Worm (Caenorhabditis elegans) whole organism, young adult: ENCODE measurements around the gene asp-19.
A peak's percentile ranks its signal among the peaks of the same experiment; 100 is the strongest.

Experiments used
- B0261.1 ChIP-seq: sonication (generic microtip); optimal IDR thresholded peaks from 2 replicates; lab custom pipeline; 2016; ENCODE audit warnings: mild to moderate bottlenecking, missing genetic modification characterization, moderate library complexity, missing compliant biosample characterization
- D2030.7 ChIP-seq: fragments of 200-800 bp; sonication (Bioruptor generic); IDR thresholded peaks from 2 replicates; pipeline ENCODE4 v1.3.6; 2022; ENCODE audit warnings: missing genetic modification reagents, missing genetic modification characterization, missing compliant biosample characterization
- F22D6.2 ChIP-seq: sonication (generic microtip); optimal IDR thresholded peaks from 2 replicates; lab custom pipeline; 2016; ENCODE audit warnings: mild to moderate bottlenecking, missing genetic modification characterization, missing compliant biosample characterization
- F37B4.10 ChIP-seq: fragments of 200-800 bp; sonication (Bioruptor generic); IDR thresholded peaks from 2 replicates; pipeline ENCODE4 v1.3.6; 2022; ENCODE audit warnings: missing genetic modification characterization, missing compliant biosample characterization
- K12H6.12 ChIP-seq: fragments of 200-800 bp; sonication (Bioruptor generic); optimal IDR thresholded peaks from 2 replicates; lab custom pipeline; 2018; ENCODE audit warnings: mild to moderate bottlenecking, missing genetic modification characterization, missing compliant biosample characterization
- ZK185.1 ChIP-seq: sonication (generic microtip); optimal IDR thresholded peaks from 2 replicates; lab custom pipeline; 2016; ENCODE audit warnings: mild to moderate bottlenecking, missing genetic modification characterization, missing compliant biosample characterization; ENCODE audit not compliant: poor library complexity, severe bottlenecking
- akir-1 ChIP-seq: fragments of 200-800 bp; sonication (Bioruptor generic); optimal IDR thresholded peaks from 2 replicates; lab custom pipeline; 2018; ENCODE audit warnings: mild to moderate bottlenecking, missing genetic modification characterization, moderate library complexity, missing compliant biosample characterization
- aptf-3 ChIP-seq: fragments of 200-800 bp; sonication (Bioruptor generic); IDR thresholded peaks from 2 replicates; pipeline ENCODE4 v1.3.6; 2022; ENCODE audit warnings: missing genetic modification characterization, missing compliant biosample characterization
- bed-2 ChIP-seq: fragments of 200-800 bp; sonication (Bioruptor generic); IDR thresholded peaks from 2 replicates; pipeline ENCODE4 v1.3.6; 2022; ENCODE audit warnings: missing genetic modification reagents, missing genetic modification characterization, missing compliant biosample characterization
- ccch-3 ChIP-seq: fragments of 200-800 bp; sonication (Bioruptor generic); optimal IDR thresholded peaks from 2 replicates; lab custom pipeline; 2018; ENCODE audit warnings: mild to moderate bottlenecking, missing genetic modification characterization, missing compliant biosample characterization
- cebp-1 ChIP-seq, 2 experiments: fragments of 200-800 bp in 1 of 2; sonication (Bioruptor generic) in 1 of 2; sonication (generic microtip) in 1 of 2; IDR thresholded peaks in 1 of 2; optimal IDR thresholded peaks in 1 of 2; 2 replicates each; pipeline versions ENCODE4 v1.3.6 to Lab custom; 2017 to 2022; ENCODE audit warnings: missing compliant biosample characterization in 2 of 2, missing genetic modification characterization in 2 of 2, mild to moderate bottlenecking in 1 of 2, missing genetic modification reagents in 1 of 2, moderate library complexity in 1 of 2
- cebp-2 ChIP-seq: fragments of 200-800 bp; sonication (Bioruptor generic); IDR thresholded peaks from 2 replicates; pipeline ENCODE4 v1.3.6; 2022; ENCODE audit warnings: missing genetic modification characterization, missing compliant biosample characterization
- ceh-27 ChIP-seq: fragments of 200-800 bp; sonication (Bioruptor generic); optimal IDR thresholded peaks from 2 replicates; lab custom pipeline; 2018; ENCODE audit warnings: mild to moderate bottlenecking, missing genetic modification characterization, moderate library complexity, missing compliant biosample characterization
- ceh-40 ChIP-seq: fragments of 200-800 bp; sonication (Bioruptor generic); IDR thresholded peaks from 2 replicates; pipeline ENCODE4 v1.3.6; 2022; ENCODE audit warnings: missing genetic modification characterization, missing compliant biosample characterization
- ceh-58 ChIP-seq: fragments of 200-800 bp; sonication (Bioruptor generic); IDR thresholded peaks from 2 replicates; pipeline ENCODE4 v1.3.6; 2022; ENCODE audit warnings: missing genetic modification characterization, missing compliant biosample characterization
- ceh-79 ChIP-seq: sonication (generic microtip); optimal IDR thresholded peaks from 2 replicates; lab custom pipeline; 2017; ENCODE audit warnings: mild to moderate bottlenecking, missing genetic modification characterization, missing compliant biosample characterization
- die-1 ChIP-seq: sonication (generic microtip); optimal IDR thresholded peaks from 2 replicates; lab custom pipeline; 2016; ENCODE audit warnings: missing genotype, mild to moderate bottlenecking, missing genetic modification characterization, missing compliant biosample characterization
- egl-18 ChIP-seq: fragments of 200-800 bp; sonication (Bioruptor generic); IDR thresholded peaks from 2 replicates; pipeline ENCODE4 v1.3.6; 2022; ENCODE audit warnings: missing genetic modification reagents, missing genetic modification characterization, missing compliant biosample characterization
- egl-44 ChIP-seq: fragments of 200-800 bp; sonication (Bioruptor generic); IDR thresholded peaks from 2 replicates; pipeline ENCODE4 v1.3.6; 2022; ENCODE audit warnings: missing genetic modification reagents, missing genetic modification characterization, missing compliant biosample characterization
- gei-17 ChIP-seq: fragments of 200-800 bp; sonication (Bioruptor generic); optimal IDR thresholded peaks from 2 replicates; lab custom pipeline; 2018; ENCODE audit warnings: mild to moderate bottlenecking, missing genetic modification characterization, missing compliant biosample characterization
- hlh-12 ChIP-seq: sonication (generic microtip); optimal IDR thresholded peaks from 2 replicates; lab custom pipeline; 2016; ENCODE audit warnings: missing genetic modification characterization, missing compliant biosample characterization
- lag-1 ChIP-seq: fragments of 200-800 bp; sonication (Bioruptor generic); IDR thresholded peaks from 2 replicates; pipeline ENCODE4 v1.3.6; 2022; ENCODE audit warnings: missing genetic modification reagents, missing genetic modification characterization, missing compliant biosample characterization
- lir-1 ChIP-seq: fragments of 200-800 bp; sonication (Bioruptor generic); conservative IDR thresholded peaks from 2 replicates; pipeline ENCODE4 v1.3.6; 2022; ENCODE audit warnings: missing genetic modification reagents, missing genetic modification characterization, missing compliant biosample characterization
- madf-3 ChIP-seq: fragments of 200-800 bp; sonication (Bioruptor generic); IDR thresholded peaks from 2 replicates; pipeline ENCODE4 v1.3.6; 2022; ENCODE audit warnings: missing genetic modification reagents, missing genetic modification characterization, missing compliant biosample characterization
- mel-28 ChIP-seq: sonication (generic microtip); optimal IDR thresholded peaks from 2 replicates; lab custom pipeline; 2016; ENCODE audit warnings: borderline replicate concordance, mild to moderate bottlenecking, missing genetic modification characterization, missing compliant biosample characterization
- nfya-1 ChIP-seq: sonication (generic microtip); optimal IDR thresholded peaks from 2 replicates; lab custom pipeline; 2017; ENCODE audit warnings: antibody characterized with exemption, missing compliant biosample characterization, missing genetic modification characterization, borderline replicate concordance; ENCODE audit not compliant: insufficient read depth
- nfya-2 ChIP-seq: fragments of 200-800 bp; sonication (Bioruptor generic); IDR thresholded peaks from 2 replicates; pipeline ENCODE4 v1.3.6; 2022; ENCODE audit warnings: missing genetic modification reagents, missing genetic modification characterization, missing compliant biosample characterization
- nhr-120 ChIP-seq: fragments of 200-800 bp; sonication (Bioruptor generic); IDR thresholded peaks from 2 replicates; pipeline ENCODE4 v1.3.6; 2022; ENCODE audit warnings: missing genetic modification characterization, missing compliant biosample characterization
- nhr-80 ChIP-seq: sonication (generic microtip); optimal IDR thresholded peaks from 2 replicates; lab custom pipeline; 2016; ENCODE audit warnings: missing genetic modification characterization, missing compliant biosample characterization
- nhr-90 ChIP-seq: sonication (generic microtip); optimal IDR thresholded peaks from 2 replicates; lab custom pipeline; 2016; ENCODE audit warnings: missing genotype, mild to moderate bottlenecking, missing genetic modification characterization, missing compliant biosample characterization
- pha-4 ChIP-seq: fragments of 150-350 bp; sonication (generic microtip); optimal IDR thresholded peaks from 2 replicates; lab custom pipeline; 2014; ENCODE audit warnings: missing biosample characterization, missing genetic modification reagents, missing genetic modification characterization
- rcor-1 ChIP-seq: fragments of 200-800 bp; sonication (Bioruptor generic); IDR thresholded peaks from 2 replicates; pipeline ENCODE4 v1.3.6; 2022; ENCODE audit warnings: missing genetic modification reagents, missing genetic modification characterization, missing compliant biosample characterization
- rpc-1 ChIP-seq, 2 experiments: fragments of 150-350 bp in 1 of 2; sonication (generic microtip) in 1 of 2; optimal IDR thresholded peaks; 2 replicates each; lab custom pipeline; 2014 to 2018; ENCODE audit warnings: missing biosample characterization in 1 of 2, missing genetic modification characterization in 1 of 2, missing genetic modification reagents in 1 of 2, missing genotype in 1 of 2
- snpc-1.3 ChIP-seq: sonication (generic microtip); optimal IDR thresholded peaks from 2 replicates; lab custom pipeline; 2017; ENCODE audit warnings: missing genetic modification characterization, mild to moderate bottlenecking, missing compliant biosample characterization, antibody characterized with exemption, moderate library complexity, missing genotype, missing genetic modification reagents; ENCODE audit not compliant: insufficient read depth
- snpc-4 ChIP-seq, 5 experiments: fragments of 150-350 bp in 1 of 5; sonication (generic microtip) in 4 of 5; optimal IDR thresholded peaks; 2 replicates each; lab custom pipeline; 2014 to 2018; ENCODE audit warnings: missing genetic modification characterization in 5 of 5, missing biosample characterization in 3 of 5, antibody characterized with exemption in 2 of 5, mild to moderate bottlenecking in 2 of 5, missing compliant biosample characterization in 2 of 5, missing genotype in 2 of 5, moderate library complexity in 2 of 5, missing genetic modification reagents in 1 of 5
- somi-1 ChIP-seq: fragments of 200-800 bp; sonication (Bioruptor generic); optimal IDR thresholded peaks from 2 replicates; lab custom pipeline; 2018; ENCODE audit warnings: mild to moderate bottlenecking, missing genetic modification characterization, missing compliant biosample characterization
- tbp1 ChIP-seq: fragments of 200-800 bp; sonication (Bioruptor generic); optimal IDR thresholded peaks from 2 replicates; lab custom pipeline; 2018; ENCODE audit warnings: mild to moderate bottlenecking, missing genetic modification characterization, missing compliant biosample characterization
- xnd-1 ChIP-seq: sonication (generic microtip); optimal IDR thresholded peaks from 2 replicates; lab custom pipeline; 2016; ENCODE audit warnings: missing genotype, missing genetic modification reagents, missing genetic modification characterization, missing compliant biosample characterization
- ztf-26 ChIP-seq: sonication (generic microtip); optimal IDR thresholded peaks from 2 replicates; lab custom pipeline; 2017; ENCODE audit warnings: missing genetic modification characterization, missing compliant biosample characterization
- ztf-28 ChIP-seq: fragments of 200-800 bp; sonication (Bioruptor generic); IDR thresholded peaks from 2 replicates; pipeline ENCODE4 v1.3.6; 2022; ENCODE audit warnings: missing genetic modification reagents, missing genetic modification characterization, missing compliant biosample characterization
- ztf-6 ChIP-seq: fragments of 200-800 bp; sonication (Bioruptor generic); IDR thresholded peaks from 2 replicates; pipeline ENCODE4 v1.3.6; 2022; ENCODE audit warnings: missing genetic modification reagents, missing genetic modification characterization, missing compliant biosample characterization

asp-19 gene

ce11 chrV:18711362-18711761, 17.8 kb downstream of the asp-19 start:
- no peak for TF ChIP-seq bed-2 (GFP tag; lab: Robert Waterston, UW)
- no peak for TF ChIP-seq ceh-79 (tag; lab: Kevin White, UChicago)
- no peak for TF ChIP-seq F37B4.10
- TF ChIP-seq K12H6.12 (tag; lab: Kevin White, UChicago), result no peak
- TF ChIP-seq aptf-3 (GFP tag; lab: Robert Waterston, UW), result peak; percentile 32; the same call in 1 of the 2 replicates
- no peak for TF ChIP-seq nfya-2 (GFP tag; lab: Robert Waterston, UW)
- peak; percentile 41 for TF ChIP-seq nfya-1 (tag; lab: Kevin White, UChicago)
- no peak for TF ChIP-seq ccch-3
- peak; percentile 78; the same call in 1 of the 2 replicates for TF ChIP-seq nhr-120 (GFP tag; lab: Robert Waterston, UW)

ce11 chrV:18710045-18710490, 19.1 kb downstream of the asp-19 start:
- TF ChIP-seq akir-1 (GFP tag; lab: Kevin White, UChicago) (no peak), cebp-1 (GFP tag; IDR thresholded peaks at IDR 0.05; lab: Robert Waterston, UW) (peak; percentile 38; the same call in 1 of the 2 replicates), cebp-1 (tag; optimal IDR thresholded peaks at IDR 0.05; lab: Kevin White, UChicago) (no peak), egl-44 (GFP tag; lab: Robert Waterston, UW) (no peak), tbp1 (GFP tag; lab: Kevin White, UChicago) (peak; percentile 70), snpc-4 (GFP tag; optimal IDR thresholded peaks at IDR 0.05; lab: Kevin White, UChicago) (no peak), snpc-4 (tag; optimal IDR thresholded peaks at IDR 0.05; lab: Kevin White, UChicago) (no peak), rpc-1 (optimal IDR thresholded peaks at IDR 0.05; lab: Kevin White, UChicago) (peak; percentile 3), rpc-1 (tag; optimal IDR thresholded peaks at IDR 0.05; lab: Kevin White, UChicago) (peak; percentile 61), K12H6.12 (tag; lab: Kevin White, UChicago) (no peak), die-1 (tag; lab: Kevin White, UChicago) (no peak), somi-1 (GFP tag; lab: Kevin White, UChicago) (no peak), ceh-58 (GFP tag; lab: Robert Waterston, UW) (peak; percentile 86; the same call in 1 of the 2 replicates), aptf-3 (GFP tag; lab: Robert Waterston, UW) (peak; percentile 74; the same call in 1 of the 2 replicates), xnd-1 (tag; lab: Kevin White, UChicago) (no peak), lag-1 (no peak), pha-4 (tag; lab: Kevin White, UChicago) (no peak), nhr-120 (GFP tag; lab: Robert Waterston, UW) (peak; percentile 86; the same call in 1 of the 2 replicates), hlh-12 (tag; lab: Kevin White, UChicago) (peak; percentile 14), madf-3 (no peak), B0261.1 (tag; lab: Kevin White, UChicago) (peak; percentile 26)
- TF ChIP-seq, all 124 proteins: peak for 8

ce11 chrV:18709203-18709860, 19.8 kb downstream of the asp-19 start, which contains the start of gene Y17D7C.6:
Gene Y17D7C.6 (plus strand): TSS chrV:18709810.
- TF ChIP-seq egl-18, result no peak
- no peak for TF ChIP-seq rcor-1 (GFP tag; lab: Robert Waterston, UW)
- TF ChIP-seq F22D6.2 (tag; lab: Kevin White, UChicago), result no peak
- TF ChIP-seq D2030.7, result no peak
- TF ChIP-seq ceh-40 (GFP tag; lab: Robert Waterston, UW), result no peak
- TF ChIP-seq tbp1 (GFP tag; lab: Kevin White, UChicago), result no peak
- TF ChIP-seq ztf-28 (GFP tag; lab: Robert Waterston, UW), result no peak
- TF ChIP-seq aptf-3 (GFP tag; lab: Robert Waterston, UW), result 0 out of 2 replicates have a peak, but pooled peaks have one; percentile 65
- no peak for TF ChIP-seq mel-28
- TF ChIP-seq cebp-2 (GFP tag; lab: Robert Waterston, UW), result 0 out of 2 replicates have a peak, but pooled peaks have one; percentile 7
- no peak for TF ChIP-seq ZK185.1 (tag; lab: Kevin White, UChicago)
- TF ChIP-seq nhr-90 (tag; lab: Kevin White, UChicago), result no peak
- no peak for TF ChIP-seq snpc-4 (GFP tag; optimal IDR thresholded peaks at IDR 0.05; lab: Kevin White, UChicago)
- no peak for TF ChIP-seq snpc-4 (tag; optimal IDR thresholded peaks at IDR 0.05; lab: Kevin White, UChicago)
- TF ChIP-seq nhr-80 (tag; lab: Kevin White, UChicago), result no peak
- no peak for TF ChIP-seq gei-17 (GFP tag; lab: Kevin White, UChicago)
- 0 out of 2 replicates have a peak, but pooled peaks have one; percentile 86 for TF ChIP-seq ceh-58 (GFP tag; lab: Robert Waterston, UW)
- TF ChIP-seq lir-1 (GFP tag; lab: Robert Waterston, UW), result no peak
- TF ChIP-seq hlh-12 (tag; lab: Kevin White, UChicago), result no peak
- TF ChIP-seq ztf-6 (GFP tag; lab: Robert Waterston, UW), result no peak
- TF ChIP-seq ceh-27 (GFP tag; lab: Kevin White, UChicago), result no peak
- TF ChIP-seq ztf-26 (tag; lab: Kevin White, UChicago), result no peak
- peak; percentile 23; the same call in 1 of the 2 replicates for TF ChIP-seq egl-44 (GFP tag; lab: Robert Waterston, UW)
- TF ChIP-seq snpc-1.3 (tag; lab: Kevin White, UChicago), result no peak
